Fruit fly (Drosophila melanogaster) whole organism, embryonic: ENCODE data around the gene brat.
A peak's percentile ranks its signal among the peaks of the same experiment; 100 is the strongest.

Experiments used
- Asciz ChIP-seq: fragments of 200-800 bp; sonication (Bioruptor generic); optimal IDR thresholded peaks from 2 replicates; lab custom pipeline; 2017; ENCODE audit warnings: missing biosample characterization, mild to moderate bottlenecking, missing genetic modification characterization, missing genetic modification reagents
- BEAF-32 ChIP-seq: fragments of 200-800 bp; sonication (Bioruptor generic); optimal IDR thresholded peaks from 3 replicates; lab custom pipeline; 2017; ENCODE audit warnings: missing biosample characterization, missing genetic modification characterization, mild to moderate bottlenecking, moderate library complexity, missing genetic modification reagents
- C15 ChIP-seq: fragments of 200-800 bp; sonication (Bioruptor generic); IDR thresholded peaks from 3 replicates; pipeline ENCODE4 v1.3.6; 2022; ENCODE audit warnings: missing biosample characterization, missing genetic modification characterization
- CG10462 ChIP-seq: fragments of 200-800 bp; sonication (Bioruptor generic); optimal IDR thresholded peaks from 2 replicates; lab custom pipeline; 2016; ENCODE audit warnings: missing biosample characterization, missing genetic modification characterization
- CG10565 ChIP-seq: fragments of 200-800 bp; sonication (Bioruptor generic); optimal IDR thresholded peaks from 3 replicates; lab custom pipeline; 2016; ENCODE audit warnings: missing biosample characterization, mild to moderate bottlenecking, missing genetic modification characterization
- CG11456 ChIP-seq: fragments of 200-800 bp; sonication (Bioruptor generic); IDR thresholded peaks from 3 replicates; pipeline ENCODE4 v1.3.6; 2022; ENCODE audit warnings: missing biosample characterization, missing genetic modification characterization
- CG11560 ChIP-seq: fragments of 200-800 bp; sonication (Bioruptor generic); IDR thresholded peaks from 3 replicates; pipeline ENCODE4 v1.3.6; 2022; ENCODE audit warnings: missing biosample characterization, missing genetic modification characterization
- CG16815 ChIP-seq: fragments of 200-800 bp; sonication (Bioruptor generic); optimal IDR thresholded peaks from 3 replicates; lab custom pipeline; 2017; ENCODE audit warnings: missing biosample characterization, mild to moderate bottlenecking, missing genetic modification characterization
- CG17385 ChIP-seq: fragments of 200-800 bp; sonication (Bioruptor generic); optimal IDR thresholded peaks from 3 replicates; lab custom pipeline; 2018; ENCODE audit warnings: missing biosample characterization, mild to moderate bottlenecking, missing genetic modification characterization
- CG18599 ChIP-seq: fragments of 200-800 bp; sonication (Bioruptor generic); optimal IDR thresholded peaks from 3 replicates; lab custom pipeline; 2017; ENCODE audit warnings: missing biosample characterization, missing genetic modification characterization, mild to moderate bottlenecking, moderate library complexity, missing genetic modification reagents
- CG18619 ChIP-seq: fragments of 200-800 bp; sonication (Bioruptor generic); optimal IDR thresholded peaks from 3 replicates; lab custom pipeline; 2017; ENCODE audit warnings: missing biosample characterization, mild to moderate bottlenecking, missing genetic modification characterization
- CG2199 ChIP-seq: fragments of 200-800 bp; sonication (Bioruptor generic); IDR thresholded peaks from 3 replicates; pipeline ENCODE4 v1.3.6; 2022; ENCODE audit warnings: missing biosample characterization, missing genetic modification characterization
- CG2712 ChIP-seq: fragments of 200-800 bp; optimal IDR thresholded peaks from 3 replicates; lab custom pipeline; 2019; ENCODE audit warnings: missing biosample characterization, mild to moderate bottlenecking, missing genetic modification characterization, moderate library complexity
- CG34422 ChIP-seq: fragments of 200-800 bp; sonication (Bioruptor generic); IDR thresholded peaks from 3 replicates; pipeline ENCODE4 v1.3.6; 2022; ENCODE audit warnings: missing biosample characterization, missing genetic modification characterization
- CG4617 ChIP-seq: fragments of 200-800 bp; sonication (Bioruptor generic); optimal IDR thresholded peaks from 3 replicates; lab custom pipeline; 2016; ENCODE audit warnings: missing biosample characterization, missing genetic modification characterization, borderline replicate concordance
- CG4707 ChIP-seq: fragments of 200-800 bp; sonication (Bioruptor generic); optimal IDR thresholded peaks from 2 replicates; lab custom pipeline; 2018; ENCODE audit warnings: missing biosample characterization, mild to moderate bottlenecking, missing genetic modification characterization, moderate library complexity
- CG5953 ChIP-seq: fragments of 200-800 bp; sonication (Bioruptor generic); IDR thresholded peaks from 2 replicates; pipeline ENCODE4 v1.3.6; 2022; ENCODE audit warnings: missing biosample characterization, missing genetic modification characterization
- CG6272 ChIP-seq: fragments of 200-800 bp; sonication (Bioruptor generic); IDR thresholded peaks from 2 replicates; pipeline ENCODE4 v1.3.6; 2022; ENCODE audit warnings: missing biosample characterization, missing genetic modification characterization
- CG9437 ChIP-seq: fragments of 200-800 bp; sonication (Bioruptor generic); optimal IDR thresholded peaks from 2 replicates; lab custom pipeline; 2018; ENCODE audit warnings: missing biosample characterization, mild to moderate bottlenecking, missing genetic modification characterization
- Camta ChIP-seq: fragments of 200-800 bp; sonication (Bioruptor generic); optimal IDR thresholded peaks from 2 replicates; lab custom pipeline; 2016; ENCODE audit warnings: missing biosample characterization, missing genetic modification characterization
- Drgx ChIP-seq: fragments of 200-800 bp; sonication (Bioruptor generic); IDR thresholded peaks from 2 replicates; pipeline ENCODE4 v1.3.6; 2022; ENCODE audit warnings: missing biosample characterization, missing genetic modification characterization
- Fer3 ChIP-seq: fragments of 200-800 bp; sonication (Bioruptor generic); optimal IDR thresholded peaks from 2 replicates; lab custom pipeline; 2018; ENCODE audit warnings: missing biosample characterization, mild to moderate bottlenecking, missing genetic modification characterization, moderate library complexity
- Gsc ChIP-seq: fragments of 200-800 bp; sonication (Bioruptor generic); IDR thresholded peaks from 2 replicates; pipeline ENCODE4 v1.3.6; 2022; ENCODE audit warnings: missing biosample characterization, missing genetic modification characterization
- H15 ChIP-seq: fragments of 200-800 bp; sonication (Bioruptor generic); IDR thresholded peaks from 3 replicates; pipeline ENCODE4 v1.3.6; 2022; ENCODE audit warnings: missing biosample characterization, missing genetic modification characterization
- Hr51 ChIP-seq, 2 experiments: fragments of 200-800 bp; sonication (Bioruptor generic); optimal IDR thresholded peaks; 2 replicates in 1 of 2; 3 replicates in 1 of 2; lab custom pipeline; 2016 to 2018; ENCODE audit warnings: missing biosample characterization in 2 of 2, missing genetic modification characterization in 2 of 2, mild to moderate bottlenecking in 1 of 2, moderate library complexity in 1 of 2
- Hr78 ChIP-seq, 2 experiments: fragments of 200-800 bp in 1 of 2; fragments of >200 bp in 1 of 2; sonication (Bioruptor generic) in 1 of 2; optimal IDR thresholded peaks; 2 replicates each; lab custom pipeline; 2017 to 2019; ENCODE audit warnings: missing biosample characterization in 2 of 2, missing genetic modification characterization in 2 of 2, mild to moderate bottlenecking in 1 of 2, moderate library complexity in 1 of 2
- Med ChIP-seq: fragments of 200-800 bp; sonication (Bioruptor generic); peaks from one replicate; lab custom pipeline; 2016; ENCODE audit warnings: missing biosample characterization, missing genetic modification characterization, mild to moderate bottlenecking, inconsistent platforms, moderate library complexity
- Mes4 ChIP-seq: fragments of 200-800 bp; sonication (Bioruptor generic); optimal IDR thresholded peaks from 2 replicates; lab custom pipeline; 2016; ENCODE audit warnings: missing biosample characterization, missing genetic modification characterization
- NC2α ChIP-seq: fragments of 200-800 bp; sonication (Bioruptor generic); optimal IDR thresholded peaks from 2 replicates; lab custom pipeline; 2016; ENCODE audit warnings: missing biosample characterization, missing genetic modification characterization
- Ravus ChIP-seq: fragments of 200-800 bp; sonication (Bioruptor generic); IDR thresholded peaks from 2 replicates; pipeline ENCODE4 v1.3.6; 2022; ENCODE audit warnings: missing biosample characterization, missing genetic modification characterization
- Rx ChIP-seq: fragments of 200-800 bp; sonication (Bioruptor generic); IDR thresholded peaks from 2 replicates; pipeline ENCODE4 v1.3.6; 2022; ENCODE audit warnings: missing biosample characterization, missing genetic modification characterization
- Trl ChIP-seq, 3 experiments: fragments of >200 bp in 2 of 3; fragments of 200-800 bp in 1 of 3; sonication (Bioruptor generic) in 1 of 3; optimal IDR thresholded peaks; 2 replicates in 1 of 3; 3 replicates in 2 of 3; lab custom pipeline; 2016 to 2017; ENCODE audit warnings: missing biosample characterization in 1 of 3, missing genetic modification characterization in 1 of 3
- amos ChIP-seq: fragments of 200-800 bp; sonication (Bioruptor generic); IDR thresholded peaks from 2 replicates; pipeline ENCODE4 v1.3.6; 2022; ENCODE audit warnings: missing biosample characterization, missing genetic modification characterization; ENCODE audit not compliant: partially characterized antibody
- bcd ChIP-seq: fragments of 200-800 bp; sonication (Bioruptor generic); optimal IDR thresholded peaks from 2 replicates; lab custom pipeline; 2017; ENCODE audit warnings: missing biosample characterization, mild to moderate bottlenecking, missing genetic modification characterization
- btn ChIP-seq: fragments of 200-800 bp; sonication (Bioruptor generic); optimal IDR thresholded peaks from 2 replicates; lab custom pipeline; 2016; ENCODE audit warnings: missing biosample characterization, missing genetic modification characterization
- cad ChIP-seq: fragments of >200 bp; optimal IDR thresholded peaks from 2 replicates; lab custom pipeline; 2017; ENCODE audit warnings: missing biosample characterization, missing genetic modification characterization
- cg ChIP-seq: fragments of 200-800 bp; sonication (Bioruptor generic); optimal IDR thresholded peaks from 3 replicates; lab custom pipeline; 2019; ENCODE audit warnings: missing biosample characterization, mild to moderate bottlenecking, missing genetic modification characterization, moderate library complexity
- corto ChIP-seq: fragments of 200-800 bp; sonication (Bioruptor generic); optimal IDR thresholded peaks from 2 replicates; lab custom pipeline; 2016; ENCODE audit warnings: missing biosample characterization, mild to moderate bottlenecking, missing genetic modification characterization, moderate library complexity
- danr ChIP-seq: fragments of 200-800 bp; sonication (Bioruptor generic); IDR thresholded peaks from 2 replicates; pipeline ENCODE4 v1.3.6; 2022; ENCODE audit warnings: missing biosample characterization, missing genetic modification characterization
- grn ChIP-seq: fragments of 200-800 bp; sonication (Bioruptor generic); optimal IDR thresholded peaks from 3 replicates; lab custom pipeline; 2017; ENCODE audit warnings: missing biosample characterization, missing genetic modification characterization
- gsb ChIP-seq: fragments of 200-800 bp; sonication (Bioruptor generic); IDR thresholded peaks from 2 replicates; pipeline ENCODE4 v1.3.6; 2022; ENCODE audit warnings: missing biosample characterization, missing genetic modification characterization
- inv ChIP-seq: fragments of 200-800 bp; sonication (Bioruptor generic); IDR thresholded peaks from 2 replicates; pipeline ENCODE4 v1.3.6; 2022; ENCODE audit warnings: missing biosample characterization, missing genetic modification characterization; ENCODE audit not compliant: partially characterized antibody
- jing ChIP-seq: fragments of 200-800 bp; sonication (Bioruptor generic); optimal IDR thresholded peaks from 2 replicates; lab custom pipeline; 2018; ENCODE audit warnings: missing biosample characterization, mild to moderate bottlenecking, missing genetic modification characterization
- lmd ChIP-seq: fragments of 200-800 bp; sonication (Bioruptor generic); IDR thresholded peaks from 2 replicates; pipeline ENCODE4 v1.3.6; 2022; ENCODE audit warnings: missing biosample characterization, missing genetic modification characterization
- org-1 ChIP-seq: fragments of 200-800 bp; sonication (Bioruptor generic); optimal IDR thresholded peaks from 2 replicates; lab custom pipeline; 2017; ENCODE audit warnings: missing biosample characterization, missing genetic modification characterization
- pum ChIP-seq: fragments of 200-800 bp; sonication (Bioruptor generic); optimal IDR thresholded peaks from 2 replicates; lab custom pipeline; 2016; ENCODE audit warnings: missing biosample characterization, missing genetic modification characterization
- scrt ChIP-seq: fragments of 200-800 bp; sonication (Bioruptor generic); optimal IDR thresholded peaks from 2 replicates; lab custom pipeline; 2018; ENCODE audit warnings: missing biosample characterization, mild to moderate bottlenecking, missing genetic modification characterization, moderate library complexity
- slbo ChIP-seq: fragments of 200-800 bp; sonication (Bioruptor generic); IDR thresholded peaks from 2 replicates; pipeline ENCODE4 v1.3.6; 2022; ENCODE audit warnings: missing biosample characterization, missing genetic modification characterization
- sna ChIP-seq: fragments of 200-800 bp; sonication (Bioruptor generic); IDR thresholded peaks from 2 replicates; pipeline ENCODE4 v1.3.6; 2022; ENCODE audit warnings: missing biosample characterization, missing genetic modification characterization; ENCODE audit not compliant: partially characterized antibody
- tna ChIP-seq: fragments of 200-800 bp; sonication (Bioruptor generic); IDR thresholded peaks from 2 replicates; pipeline ENCODE4 v1.3.6; 2022; ENCODE audit warnings: missing biosample characterization, missing genetic modification characterization; ENCODE audit not compliant: partially characterized antibody

The brat gene

DNA sequence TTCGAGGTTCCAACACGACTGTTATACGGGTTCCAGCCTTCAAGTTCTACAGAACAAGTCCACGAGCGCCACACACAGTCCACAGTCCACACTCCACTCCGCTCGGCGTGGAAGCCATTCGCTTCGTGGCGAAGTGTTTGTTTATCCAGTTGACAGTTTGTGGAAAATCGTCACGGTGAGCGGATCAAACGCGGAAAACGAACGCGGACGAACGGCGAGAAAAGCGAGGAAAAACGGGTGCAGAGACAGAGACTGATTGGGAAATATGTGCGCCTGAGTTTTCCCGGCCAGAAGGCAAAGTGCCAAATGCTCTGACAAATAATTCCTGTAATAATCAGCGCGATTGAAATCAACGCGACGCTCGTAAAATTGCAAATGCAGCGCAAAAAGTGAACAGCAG lies 56.6 kb downstream of the brat start, which contains the start of gene drl (continued):
- no peak for TF ChIP-seq grn (GFP tag; lab: Kevin White, UChicago)
- no peak for TF ChIP-seq BEAF-32 (GFP tag; lab: Kevin White, UChicago)
- no peak for TF ChIP-seq Rx (GFP tag; lab: Robert Waterston, UW)
- no peak for TF ChIP-seq CG11560 (tag; lab: Robert Waterston, UW)
- no peak for TF ChIP-seq Mes4
- TF ChIP-seq corto (GFP tag; lab: Kevin White, UChicago), result no peak
- peak; percentile 43 for TF ChIP-seq jing
- peak; percentile 54 for TF ChIP-seq amos (GFP tag; lab: Robert Waterston, UW)
- TF ChIP-seq Trl (optimal IDR thresholded peaks at IDR 0.05; lab: Kevin White, UChicago), result no peak
- no peak for TF ChIP-seq Trl (GFP tag; optimal IDR thresholded peaks at IDR 0.05; lab: Kevin White, UChicago)
- TF ChIP-seq NC2α, result no peak
- no peak for TF ChIP-seq CG5953 (GFP tag; lab: Robert Waterston, UW)
- TF ChIP-seq org-1, result no peak
- no peak for TF ChIP-seq Hr51 (GFP tag; optimal IDR thresholded peaks at IDR 0.05; lab: Kevin White, UChicago)
- TF ChIP-seq Gsc (GFP tag; lab: Robert Waterston, UW), result no peak
- no peak for TF ChIP-seq cad (GFP tag; lab: Kevin White, UChicago)
- TF ChIP-seq Med (GFP tag; lab: Kevin White, UChicago), result peak; percentile 94
- peak; percentile 28 for TF ChIP-seq CG17385 (GFP tag; lab: Kevin White, UChicago)
- 0 out of 3 replicates have a peak, but pooled peaks have one; percentile 8 for TF ChIP-seq H15 (GFP tag; lab: Robert Waterston, UW)
- TF ChIP-seq CG6272 (GFP tag; lab: Robert Waterston, UW), result no peak
- no peak for TF ChIP-seq CG18599
- TF ChIP-seq gsb (GFP tag; lab: Robert Waterston, UW), result no peak
- no peak for TF ChIP-seq danr
- no peak for TF ChIP-seq pum (GFP tag; lab: Kevin White, UChicago)
- no peak for TF ChIP-seq Ravus (GFP tag; lab: Robert Waterston, UW)
- no peak for TF ChIP-seq CG11456
- TF ChIP-seq slbo, result no peak
- TF ChIP-seq CG2199 (GFP tag; lab: Robert Waterston, UW), result no peak
- TF ChIP-seq bcd (GFP tag; lab: Kevin White, UChicago), result no peak
- peak; percentile 14; the same call in 1 of the 2 replicates for TF ChIP-seq inv (GFP tag; lab: Robert Waterston, UW)
- TF ChIP-seq cg (GFP tag; lab: Kevin White, UChicago), result no peak
- no peak for TF ChIP-seq C15 (GFP tag; lab: Robert Waterston, UW)
- TF ChIP-seq CG4707, result peak; percentile 58
- peak; percentile 26 for TF ChIP-seq btn (GFP tag; lab: Kevin White, UChicago)
- no peak for TF ChIP-seq CG9437 (GFP tag; lab: Kevin White, UChicago)
- no peak for TF ChIP-seq CG16815 (GFP tag; lab: Kevin White, UChicago)
- no peak for TF ChIP-seq lmd (GFP tag; lab: Robert Waterston, UW)
- 0 out of 2 replicates have a peak, but pooled peaks have one; percentile 10 for TF ChIP-seq Drgx
- 0 out of 2 replicates have a peak, but pooled peaks have one; percentile 41 for TF ChIP-seq sna (GFP tag; lab: Robert Waterston, UW)
- TF ChIP-seq CG4617 (GFP tag; lab: Kevin White, UChicago), result no peak
- TF ChIP-seq CG10565 (GFP tag; lab: Kevin White, UChicago), result no peak
- no peak for TF ChIP-seq CG18619 (GFP tag; lab: Kevin White, UChicago)
- TF ChIP-seq CG2712 (tag; lab: Kevin White, UChicago), result peak; percentile 44
- no peak for TF ChIP-seq CG10462 (GFP tag; lab: Kevin White, UChicago)
- TF ChIP-seq scrt, result no peak
- TF ChIP-seq tna (GFP tag; lab: Robert Waterston, UW), result peak; percentile 62
- TF ChIP-seq Camta (GFP tag; lab: Kevin White, UChicago), result no peak
- peak in 1 of 2 experiments; percentile 11 for TF ChIP-seq Hr78 (GFP tag; optimal IDR thresholded peaks at IDR 0.05; lab: Kevin White, UChicago)
- TF ChIP-seq Asciz (GFP tag; lab: Kevin White, UChicago), result peak; percentile 12
- TF ChIP-seq CG34422 (GFP tag; lab: Robert Waterston, UW), result no peak
- peak; percentile 29 for TF ChIP-seq Fer3 (tag; lab: Kevin White, UChicago)
